Worm (Caenorhabditis elegans) whole organism, L3 larva: ENCODE data around the gene Y76B12C.3.

ENCODE experiments used
- R02D3.7 ChIP-seq: fragments of 150-350 bp; optimal IDR thresholded peaks from 2 replicates; lab custom pipeline; 2014; ENCODE audit warnings: missing biosample characterization, missing genetic modification characterization
- ZK546.5 ChIP-seq: sonication (generic microtip); optimal IDR thresholded peaks from 2 replicates; lab custom pipeline; 2017; ENCODE audit warnings: missing biosample characterization, missing genetic modification characterization
- aly-2 ChIP-seq: fragments of 150-350 bp; optimal IDR thresholded peaks from 2 replicates; lab custom pipeline; 2014; ENCODE audit warnings: missing biosample characterization, missing genetic modification characterization
- ama-1 ChIP-seq: fragments of 150-350 bp; optimal IDR thresholded peaks from 2 replicates; lab custom pipeline; 2018
- ceh-16 ChIP-seq: sonication (generic microtip); optimal IDR thresholded peaks from 2 replicates; lab custom pipeline; 2017; ENCODE audit warnings: missing biosample characterization, missing genetic modification characterization
- ceh-28 ChIP-seq: fragments of 150-350 bp; optimal IDR thresholded peaks from 2 replicates; lab custom pipeline; 2014; ENCODE audit warnings: missing biosample characterization, missing genetic modification reagents, missing genetic modification characterization
- ceh-82 ChIP-seq: fragments of 150-350 bp; optimal IDR thresholded peaks from 2 replicates; lab custom pipeline; 2014; ENCODE audit warnings: missing biosample characterization, missing genetic modification characterization
- ceh-9 ChIP-seq: sonication (generic microtip); optimal IDR thresholded peaks from 2 replicates; lab custom pipeline; 2018; ENCODE audit warnings: missing biosample characterization, missing genetic modification characterization
- egl-27 ChIP-seq: sonication (generic microtip); optimal IDR thresholded peaks from 4 replicates; lab custom pipeline; 2017; ENCODE audit warnings: missing biosample characterization, missing genetic modification reagents, missing genetic modification characterization
- egl-5 ChIP-seq: fragments of 150-350 bp; optimal IDR thresholded peaks from 2 replicates; lab custom pipeline; 2017; ENCODE audit warnings: missing biosample characterization, missing genetic modification reagents, missing genetic modification characterization, inconsistent platforms
- elt-1 ChIP-seq: fragments of 150-350 bp; optimal IDR thresholded peaks from 2 replicates; lab custom pipeline; 2014; ENCODE audit warnings: missing biosample characterization, missing genetic modification characterization
- elt-2 ChIP-seq: sonication (generic microtip); optimal IDR thresholded peaks from 2 replicates; lab custom pipeline; 2016; ENCODE audit warnings: missing genetic modification reagents, mild to moderate bottlenecking, missing genetic modification characterization, missing compliant biosample characterization
- elt-3 ChIP-seq, 3 experiments: fragments of 150-350 bp in 1 of 3; sonication (generic microtip) in 2 of 3; optimal IDR thresholded peaks; 2 replicates in 2 of 3; 4 replicates in 1 of 3; lab custom pipeline; 2014 to 2017; ENCODE audit warnings: missing biosample characterization in 3 of 3, missing genetic modification characterization in 3 of 3
- eor-1 ChIP-seq, 2 experiments: fragments of 150-350 bp; optimal IDR thresholded peaks; 2 replicates each; lab custom pipeline; 2014 to 2018; ENCODE audit warnings: missing biosample characterization in 2 of 2, missing genetic modification characterization in 2 of 2
- fkh-10 ChIP-seq: sonication (generic microtip); optimal IDR thresholded peaks from 2 replicates; lab custom pipeline; 2017; ENCODE audit warnings: missing biosample characterization, missing genetic modification reagents, missing genetic modification characterization
- fkh-2 ChIP-seq: fragments of 150-350 bp; optimal IDR thresholded peaks from 2 replicates; lab custom pipeline; 2014; ENCODE audit warnings: missing biosample characterization, missing genetic modification reagents, missing genetic modification characterization
- fos-1 ChIP-seq: fragments of 150-350 bp; optimal IDR thresholded peaks from 2 replicates; lab custom pipeline; 2014; ENCODE audit warnings: missing biosample characterization, missing genetic modification characterization
- hmg-11 ChIP-seq: sonication (generic microtip); optimal IDR thresholded peaks from 2 replicates; lab custom pipeline; 2016; ENCODE audit warnings: missing genetic modification characterization, missing compliant biosample characterization
- lin-15B ChIP-seq: fragments of 150-350 bp; optimal IDR thresholded peaks from 2 replicates; lab custom pipeline; 2014; ENCODE audit warnings: missing biosample characterization, missing genetic modification characterization
- lsy-12 ChIP-seq: sonication (generic microtip); optimal IDR thresholded peaks from 2 replicates; lab custom pipeline; 2016; ENCODE audit warnings: mild to moderate bottlenecking, missing genetic modification characterization, missing compliant biosample characterization
- nfya-1 ChIP-seq: sonication (generic microtip); optimal IDR thresholded peaks from 2 replicates; lab custom pipeline; 2017; ENCODE audit warnings: missing genetic modification characterization, mild to moderate bottlenecking, missing compliant biosample characterization, antibody characterized with exemption, moderate library complexity; ENCODE audit not compliant: insufficient read depth
- nhr-11 ChIP-seq: fragments of 150-350 bp; optimal IDR thresholded peaks from 2 replicates; lab custom pipeline; 2014; ENCODE audit warnings: missing biosample characterization, missing genetic modification characterization
- nhr-12 ChIP-seq: fragments of 150-350 bp; optimal IDR thresholded peaks from 2 replicates; lab custom pipeline; 2014; ENCODE audit warnings: missing biosample characterization, missing genetic modification characterization
- nhr-23 ChIP-seq: fragments of 150-350 bp; optimal IDR thresholded peaks from 2 replicates; lab custom pipeline; 2014; ENCODE audit warnings: missing biosample characterization, missing genetic modification reagents, missing genetic modification characterization
- nhr-237 ChIP-seq: fragments of 150-350 bp; optimal IDR thresholded peaks from 2 replicates; lab custom pipeline; 2014; ENCODE audit warnings: missing biosample characterization, missing genetic modification characterization
- nhr-43 ChIP-seq: sonication (generic microtip); optimal IDR thresholded peaks from 2 replicates; lab custom pipeline; 2016; ENCODE audit warnings: mild to moderate bottlenecking, missing genetic modification characterization, missing compliant biosample characterization; ENCODE audit not compliant: poor library complexity, severe bottlenecking
- nhr-67 ChIP-seq: fragments of 150-350 bp; optimal IDR thresholded peaks from 2 replicates; lab custom pipeline; 2014; ENCODE audit warnings: missing biosample characterization, missing genetic modification characterization
- nhr-76 ChIP-seq: fragments of 150-350 bp; sonication (generic microtip); optimal IDR thresholded peaks from 5 replicates; lab custom pipeline; 2014; ENCODE audit warnings: missing biosample characterization, missing genetic modification characterization
- nhr-77 ChIP-seq: fragments of 150-350 bp; optimal IDR thresholded peaks from 2 replicates; lab custom pipeline; 2014; ENCODE audit warnings: missing biosample characterization, missing genetic modification characterization
- pha-4 ChIP-seq: fragments of 150-350 bp; optimal IDR thresholded peaks from 2 replicates; lab custom pipeline; 2014; ENCODE audit warnings: missing biosample characterization, missing genetic modification reagents, missing genetic modification characterization
- pqm-1 ChIP-seq: fragments of 150-350 bp; optimal IDR thresholded peaks from 2 replicates; lab custom pipeline; 2017; ENCODE audit warnings: missing biosample characterization, missing genetic modification characterization, inconsistent platforms
- sea-2 ChIP-seq: fragments of 150-350 bp; sonication (generic microtip); optimal IDR thresholded peaks from 4 replicates; lab custom pipeline; 2014; ENCODE audit warnings: missing biosample characterization, missing genetic modification reagents, missing genetic modification characterization
- skn-1 ChIP-seq: fragments of 150-350 bp; optimal IDR thresholded peaks from 2 replicates; lab custom pipeline; 2014; ENCODE audit warnings: missing biosample characterization, missing genetic modification characterization
- snpc-4 ChIP-seq: fragments of 150-350 bp; optimal IDR thresholded peaks from 2 replicates; lab custom pipeline; 2014; ENCODE audit warnings: missing biosample characterization, missing genetic modification characterization
- tbx-2 ChIP-seq: sonication (generic microtip); optimal IDR thresholded peaks from 2 replicates; lab custom pipeline; 2016; ENCODE audit warnings: mild to moderate bottlenecking, missing genetic modification characterization, missing compliant biosample characterization
- unc-39 ChIP-seq: sonication (generic microtip); optimal IDR thresholded peaks from 4 replicates; lab custom pipeline; 2017; ENCODE audit warnings: missing biosample characterization, missing genetic modification characterization
- unc-62 ChIP-seq: fragments of 150-350 bp; sonication (generic microtip); optimal IDR thresholded peaks from 4 replicates; lab custom pipeline; 2014; ENCODE audit warnings: missing biosample characterization, missing genetic modification reagents, missing genetic modification characterization
- zag-1 ChIP-seq: fragments of 150-350 bp; optimal IDR thresholded peaks from 2 replicates; lab custom pipeline; 2014; ENCODE audit warnings: missing biosample characterization, missing genetic modification characterization

Y76B12C.3 gene

DNA sequence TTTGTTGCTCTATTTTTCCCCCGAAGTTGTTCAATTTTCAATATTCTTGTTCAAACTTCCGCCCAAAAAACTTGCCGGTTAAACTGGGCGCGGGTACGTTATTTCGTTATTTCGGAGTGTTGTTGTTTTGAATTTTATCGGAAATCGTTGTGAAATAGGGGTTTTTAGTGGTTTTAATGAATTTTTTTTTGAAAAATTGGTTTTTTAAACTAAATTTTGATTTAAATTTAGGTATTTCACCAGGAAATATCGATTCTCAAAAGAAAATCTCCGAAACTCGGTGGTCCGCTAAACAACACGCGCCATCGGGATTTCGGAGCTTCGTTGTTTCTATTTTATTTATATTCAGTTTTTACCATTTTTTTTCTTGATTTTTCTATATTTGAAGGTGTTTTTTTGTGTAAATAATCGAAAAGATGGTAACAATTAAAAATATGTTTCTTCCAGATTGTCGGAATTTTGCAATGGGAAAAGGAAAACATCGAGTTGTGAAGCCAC is 20.3 kb upstream of the Y76B12C.3 start, which contains the start of gene F52C12.2:
F52C12.2 (plus strand) TSS at position 448 of the 498 bp plus-strand sequence.
- TF ChIP-seq aly-2 (tag; lab: Kevin White, UChicago) (no peak), nfya-1 (peak; percentile 55), snpc-4 (no peak), pha-4 (tag; lab: Kevin White, UChicago) (peak; percentile 64), sea-2 (no peak), egl-5 (tag; lab: Kevin White, UChicago) (no peak), fkh-2 (tag; lab: Kevin White, UChicago) (no peak), unc-62 (GFP tag; lab: Kevin White, UChicago) (no peak), zag-1 (tag; lab: Kevin White, UChicago) (no peak), fkh-10 (no peak), ZK546.5 (no peak), nhr-77 (tag; lab: Kevin White, UChicago) (no peak), unc-39 (tag; lab: Kevin White, UChicago) (no peak), egl-27 (tag; lab: Kevin White, UChicago) (no peak), ceh-9 (no peak), nhr-11 (tag; lab: Kevin White, UChicago) (no peak), ceh-82 (tag; lab: Kevin White, UChicago) (no peak), lin-15B (tag; lab: Kevin White, UChicago) (peak; percentile 67), lsy-12 (tag; lab: Kevin White, UChicago) (no peak), fos-1 (tag; lab: Kevin White, UChicago) (no peak), nhr-23 (tag; lab: Kevin White, UChicago) (peak; percentile 16), R02D3.7 (tag; lab: Kevin White, UChicago) (peak; percentile 2), elt-1 (tag; lab: Kevin White, UChicago) (no peak), skn-1 (tag; lab: Kevin White, UChicago) (peak; percentile 56), pqm-1 (tag; lab: Kevin White, UChicago) (no peak), elt-2 (tag; lab: Kevin White, UChicago) (peak; percentile 13), elt-3 (tag; optimal IDR thresholded peaks at IDR 0.05; lab: Kevin White, UChicago) (no peak), hmg-11 (tag; lab: Kevin White, UChicago) (peak; percentile 52), nhr-67 (no peak), nhr-12 (tag; lab: Kevin White, UChicago) (no peak)

DNA sequence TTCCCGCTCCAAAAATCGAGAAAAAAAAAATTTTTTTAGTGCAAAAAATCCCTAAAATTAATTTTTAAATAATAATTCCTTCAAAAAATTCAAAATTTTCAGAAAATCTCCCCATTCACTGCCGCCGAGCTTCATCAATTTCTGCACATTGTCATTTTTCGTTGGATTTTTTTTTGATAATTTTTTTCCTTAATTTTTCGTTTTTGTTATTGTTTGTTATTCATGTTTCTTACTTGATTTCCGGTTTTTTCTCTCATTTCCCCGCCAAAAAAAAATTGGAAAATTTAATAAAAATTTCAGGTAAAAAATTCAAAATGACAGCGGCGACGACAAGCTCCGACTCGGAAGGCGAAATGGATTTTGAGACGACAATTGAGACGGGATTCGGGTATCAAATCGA is 17.1 kb upstream of the Y76B12C.3 start, which contains the start of gene F52C12.6:
F52C12.6 (plus strand) TSS at position 301 of the 400 bp plus-strand sequence.
- TF ChIP-seq R02D3.7 (tag; lab: Kevin White, UChicago), result no peak
- no peak for TF ChIP-seq fkh-10
- TF ChIP-seq pqm-1 (tag; lab: Kevin White, UChicago), result no peak
- no peak for TF ChIP-seq ceh-28 (tag; lab: Kevin White, UChicago)
- no peak for TF ChIP-seq eor-1 (tag; optimal IDR thresholded peaks at IDR 0.05; lab: Kevin White, UChicago)
- TF ChIP-seq elt-2 (tag; lab: Kevin White, UChicago), result no peak
- TF ChIP-seq nhr-11 (tag; lab: Kevin White, UChicago), result no peak
- no peak for TF ChIP-seq pha-4 (tag; lab: Kevin White, UChicago)
- TF ChIP-seq aly-2 (tag; lab: Kevin White, UChicago), result no peak
- TF ChIP-seq skn-1 (tag; lab: Kevin White, UChicago), result no peak
- no peak for TF ChIP-seq nhr-23 (tag; lab: Kevin White, UChicago)
- TF ChIP-seq sea-2, result no peak
- no peak for TF ChIP-seq lsy-12 (tag; lab: Kevin White, UChicago)

DNA sequence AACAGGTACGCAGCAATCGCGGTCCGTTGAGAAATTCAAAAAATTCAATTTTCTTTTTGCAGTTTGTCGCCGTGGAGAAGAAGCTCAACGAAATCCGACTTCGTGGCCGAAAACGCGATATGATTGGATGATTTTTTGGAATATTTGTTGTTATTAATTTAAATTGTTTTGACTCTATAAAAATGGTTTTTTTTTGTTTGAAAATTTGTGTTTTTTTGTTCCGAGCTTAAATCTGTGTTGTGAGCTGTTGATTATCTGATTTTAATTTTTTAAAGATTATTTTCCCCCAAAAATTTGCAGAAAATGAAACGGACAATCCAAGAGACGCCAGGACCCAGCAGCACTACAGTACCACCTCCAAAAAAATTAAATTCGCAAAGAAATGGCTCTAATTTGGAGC is 14.0 kb upstream of the Y76B12C.3 start, which contains the start of gene tdpo-1:
tdpo-1 (plus strand) TSS at position 301 of the 400 bp plus-strand sequence.
- no peak for TF ChIP-seq ceh-16 (tag; lab: Kevin White, UChicago)
- no peak for TF ChIP-seq nhr-23 (tag; lab: Kevin White, UChicago)
- TF ChIP-seq nfya-1, result no peak
- TF ChIP-seq unc-62 (GFP tag; lab: Kevin White, UChicago), result no peak
- no peak for TF ChIP-seq egl-5 (tag; lab: Kevin White, UChicago)
- TF ChIP-seq nhr-237 (tag; lab: Kevin White, UChicago), result no peak
- TF ChIP-seq eor-1 (tag; optimal IDR thresholded peaks at IDR 0.05; lab: Kevin White, UChicago), result no peak
- no peak for TF ChIP-seq ama-1 (lab: Kevin White, UChicago)
- no peak for TF ChIP-seq nhr-77 (tag; lab: Kevin White, UChicago)
- no peak for TF ChIP-seq nhr-12 (tag; lab: Kevin White, UChicago)
- no peak for TF ChIP-seq elt-1 (tag; lab: Kevin White, UChicago)
- no peak for TF ChIP-seq elt-3 (tag; optimal IDR thresholded peaks at IDR 0.05; lab: Kevin White, UChicago)
- no peak for TF ChIP-seq tbx-2
- no peak for TF ChIP-seq nhr-43 (tag; lab: Kevin White, UChicago)
- no peak for TF ChIP-seq nhr-76 (tag; lab: Kevin White, UChicago)
